Fruit fly (Drosophila melanogaster) whole organism: ENCODE data around the gene Cyp12a5.

Experiments used
- CG8478 ChIP-seq: fragments of >200 bp; optimal IDR thresholded peaks from 2 replicates; lab custom pipeline; 2018; ENCODE audit warnings: inconsistent platforms
- Dll ChIP-seq: fragments of >200 bp; optimal IDR thresholded peaks from 2 replicates; lab custom pipeline; 2017
- EcR ChIP-seq, 2 experiments: fragments of >200 bp; optimal IDR thresholded peaks; 2 replicates each; lab custom pipeline; 2017; ENCODE audit warnings: missing biosample characterization in 2 of 2, missing genetic modification characterization in 2 of 2, missing genetic modification reagents in 2 of 2
- pan ChIP-seq: fragments of >200 bp; optimal IDR thresholded peaks from 2 replicates; lab custom pipeline; 2017
- psq ChIP-seq: fragments of >200 bp; optimal IDR thresholded peaks from 2 replicates; lab custom pipeline; 2017
- usp ChIP-seq: fragments of >200 bp; optimal IDR thresholded peaks from 2 replicates; lab custom pipeline; 2017; ENCODE audit warnings: missing biosample characterization, missing genetic modification characterization, mixed read lengths

DNA sequence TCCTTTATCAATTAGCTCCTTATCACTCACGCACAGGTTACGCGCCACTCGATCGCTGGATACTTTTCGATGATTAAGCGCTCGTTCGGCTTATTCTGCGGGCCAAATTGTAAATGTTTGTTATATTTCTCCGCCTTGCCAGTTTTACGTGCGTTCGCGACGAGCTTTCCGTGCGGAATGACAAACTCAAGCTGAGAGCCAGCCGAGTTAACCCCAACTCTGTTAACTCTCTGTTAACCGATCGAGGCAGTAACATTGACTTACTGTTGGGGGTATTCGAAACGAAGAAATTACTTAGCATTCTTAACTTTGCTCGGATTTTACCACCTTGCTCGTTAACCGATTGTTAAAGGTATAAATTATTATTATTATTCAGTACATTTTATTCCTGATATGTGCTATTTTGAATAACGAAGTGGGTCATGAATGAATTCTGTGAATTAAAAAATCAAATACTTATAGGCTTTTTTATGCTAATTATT, 21.1 kb downstream of the Cyp12a5 start, which contains the start of gene CG5835:
- TF ChIP-seq psq (no peak), CG8478 (lab: Kevin White, UChicago) (no peak), usp (GFP tag; lab: Kevin White, UChicago) (no peak), pan (lab: Kevin White, UChicago) (no peak), EcR (GFP tag; optimal IDR thresholded peaks at IDR 0.05; lab: Kevin White, UChicago) (no peak), Dll (lab: Kevin White, UChicago) (no peak)
